Fruit fly (Drosophila melanogaster): Measurements from ENCODE around the gene Cpr72Ea.

DNA sequence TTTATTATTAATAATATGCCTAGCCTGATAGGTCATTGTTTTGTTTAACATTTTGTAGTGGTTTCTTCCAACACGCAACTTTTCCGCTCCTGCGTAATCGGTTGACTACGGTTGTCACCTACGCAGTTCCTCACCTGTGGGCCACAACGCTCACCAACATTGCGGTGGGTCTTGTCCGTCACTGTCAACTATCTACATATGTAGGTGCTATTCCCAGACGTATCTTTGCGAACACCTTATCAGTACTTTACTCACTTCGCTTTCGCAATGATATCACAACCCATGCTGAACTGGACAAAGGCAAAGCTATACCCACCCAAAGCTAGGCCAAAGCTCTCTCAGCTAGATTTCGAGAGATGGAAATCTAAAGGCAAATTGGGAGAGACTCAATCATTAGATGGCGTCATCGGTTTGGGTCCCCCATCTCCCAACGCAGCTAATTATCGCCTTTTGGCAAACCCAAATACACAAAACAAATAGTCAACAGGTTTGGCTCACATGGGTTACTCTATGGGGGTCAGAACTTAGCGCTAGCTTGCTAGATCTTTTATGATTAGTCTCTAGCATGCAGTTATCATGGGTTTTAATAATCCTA, 6.1 kb upstream of the Cpr72Ea start:
- no peak for TF ChIP-seq psq (GFP tag; optimal IDR thresholded peaks at IDR 0.05)
- no peak for TF ChIP-seq br (GFP tag; optimal IDR thresholded peaks at IDR 0.05)
